Fruit fly (Drosophila melanogaster) whole organism, wandering third instar larva: ENCODE data around the gene gig.

Experiments
- Hnf4 ChIP-seq: fragments of 200-800 bp; sonication (Bioruptor generic); optimal IDR thresholded peaks from 2 replicates; lab custom pipeline; 2016; ENCODE audit warnings: missing biosample characterization, mild to moderate bottlenecking, missing genetic modification characterization
- N ChIP-seq: fragments of >200 bp; optimal IDR thresholded peaks from 2 replicates; lab custom pipeline; 2018; ENCODE audit warnings: missing biosample characterization, missing external identifiers, missing genetic modification characterization
- dl ChIP-seq, 2 experiments: fragments of 175-275, 200-275 bp in 1 of 2; fragments of 200-275 bp in 1 of 2; sonication (Bioruptor generic); optimal IDR thresholded peaks; lab custom pipeline; 2018; ENCODE audit warnings: mild to moderate bottlenecking in 2 of 2, missing biosample characterization in 2 of 2, missing genetic modification characterization in 2 of 2, moderate library complexity in 2 of 2; ENCODE audit not compliant: partially characterized antibody in 2 of 2, insufficient read depth in 1 of 2
- dmrt93B ChIP-seq: fragments of 200-800 bp; sonication (Bioruptor generic); optimal IDR thresholded peaks from 2 replicates; lab custom pipeline; 2018; ENCODE audit warnings: missing biosample characterization, mild to moderate bottlenecking, missing genetic modification characterization
- sage ChIP-seq: fragments of 200-800 bp; sonication (Bioruptor generic); optimal IDR thresholded peaks from 2 replicates; lab custom pipeline; 2016; ENCODE audit warnings: missing biosample characterization, mild to moderate bottlenecking, missing genetic modification characterization
- sv ChIP-seq: fragments of 200-800 bp; sonication (Bioruptor generic); optimal IDR thresholded peaks from 3 replicates; lab custom pipeline; 2016; ENCODE audit warnings: missing biosample characterization, missing genetic modification characterization

DNA sequence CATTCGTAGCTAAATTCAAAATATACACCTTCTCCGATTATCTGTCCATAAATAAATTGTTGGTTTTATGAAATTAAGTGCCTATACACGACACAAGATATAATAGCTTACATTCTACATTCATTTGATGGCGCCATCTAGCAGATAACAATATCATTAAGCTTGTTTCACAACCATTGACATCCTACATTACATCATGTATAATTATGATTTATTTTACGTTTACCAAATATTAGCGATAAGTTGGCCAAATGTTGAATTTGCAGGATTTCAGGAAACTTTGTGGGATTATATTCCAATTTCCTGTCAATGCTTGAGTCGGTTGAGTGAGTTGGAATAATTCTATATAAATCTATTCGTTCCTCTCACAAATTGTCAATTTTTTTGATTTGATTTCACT, 31.7 kb upstream of the gig start:
- TF ChIP-seq sv (GFP tag; lab: Kevin White, UChicago) (no peak), Hnf4 (GFP tag; lab: Kevin White, UChicago) (no peak), dl (GFP tag; optimal IDR thresholded peaks at IDR 0.05; lab: Kevin White, UChicago; ENCODE audit: insufficient read depth in 1 of 2, partially characterized antibody in 2 of 2) (no peak), N (GFP tag; lab: Kevin White, UChicago) (no peak), sage (no peak), dmrt93B (no peak)
